Worm (Caenorhabditis elegans) whole organism, early embryonic: ENCODE results near the gene ZK470.2.

Experiments used
- B0310.2 ChIP-seq: sonication (generic microtip); optimal IDR thresholded peaks from 2 replicates; lab custom pipeline; 2016; ENCODE audit warnings: mild to moderate bottlenecking, missing genetic modification characterization, missing compliant biosample characterization
- F13C5.2 ChIP-seq: sonication (generic microtip); optimal IDR thresholded peaks from 2 replicates; lab custom pipeline; 2017; ENCODE audit warnings: mild to moderate bottlenecking, missing genetic modification characterization, inconsistent platforms, missing compliant biosample characterization
- ama-1 ChIP-seq: fragments of 150-350 bp; optimal IDR thresholded peaks from 2 replicates; lab custom pipeline; 2014
- ceh-36 ChIP-seq: sonication (generic microtip); optimal IDR thresholded peaks from 2 replicates; lab custom pipeline; 2016; ENCODE audit warnings: missing genetic modification characterization, inconsistent platforms, missing compliant biosample characterization
- flt-1 ChIP-seq: fragments of 200-800 bp; sonication (Bioruptor generic); IDR thresholded peaks from 2 replicates; pipeline ENCODE4 v1.3.6; 2022; ENCODE audit warnings: missing genetic modification characterization, missing compliant biosample characterization
- hmbx-1 ChIP-seq: sonication (generic microtip); optimal IDR thresholded peaks from 2 replicates; lab custom pipeline; 2016; ENCODE audit warnings: mild to moderate bottlenecking, missing genetic modification characterization, missing compliant biosample characterization
- hnd-1 ChIP-seq: sonication (generic microtip); optimal IDR thresholded peaks from 2 replicates; lab custom pipeline; 2016; ENCODE audit warnings: missing genetic modification characterization, missing compliant biosample characterization
- sea-1 ChIP-seq: fragments of 200-800 bp; sonication (Bioruptor generic); conservative IDR thresholded peaks from 2 replicates; pipeline ENCODE4 v1.3.6; 2022; ENCODE audit warnings: missing genetic modification characterization, missing compliant biosample characterization
- tbx-37 ChIP-seq: fragments of 200-800 bp; sonication (Bioruptor generic); conservative IDR thresholded peaks from 2 replicates; pipeline ENCODE4 v1.3.6; 2022; ENCODE audit warnings: missing genetic modification reagents, missing genetic modification characterization, missing compliant biosample characterization
- tra-4 ChIP-seq: sonication (generic microtip); optimal IDR thresholded peaks from 2 replicates; lab custom pipeline; 2017; ENCODE audit warnings: missing genetic modification characterization, missing compliant biosample characterization

- TF ChIP-seq ama-1 (lab: Kevin White, UChicago) (no peak), ceh-36 (tag; lab: Kevin White, UChicago) (no peak), flt-1 (GFP tag; lab: Robert Waterston, UW) (no peak), F13C5.2 (tag; lab: Kevin White, UChicago) (no peak), sea-1 (no peak), tra-4 (tag; lab: Kevin White, UChicago) (no peak), tbx-37 (GFP tag; lab: Robert Waterston, UW) (no peak), hnd-1 (no peak), hmbx-1 (tag; lab: Kevin White, UChicago) (no peak), B0310.2 (tag; lab: Kevin White, UChicago) (no peak)
Measured at ce11 chrX:4136547-4137311, 1.8 kb downstream of the ZK470.2 start.
